Fruit fly (Drosophila melanogaster) whole organism, pupa: ENCODE measurements around the gene CG2993.

Experiments
- CG10348 ChIP-seq: fragments of 200-800 bp; sonication (Bioruptor generic); IDR thresholded peaks from 2 replicates; pipeline ENCODE4 v1.3.6; 2022; ENCODE audit warnings: missing biosample characterization, missing genetic modification characterization
- CG12605 ChIP-seq: fragments of 200-800 bp; sonication (Bioruptor generic); IDR thresholded peaks from 2 replicates; pipeline ENCODE4 v1.3.6; 2022; ENCODE audit warnings: missing biosample characterization, missing genetic modification characterization
- CG13204 ChIP-seq: fragments of 200-800 bp; sonication (Bioruptor generic); optimal IDR thresholded peaks from 2 replicates; lab custom pipeline; 2018; ENCODE audit warnings: missing biosample characterization, mild to moderate bottlenecking, missing genetic modification characterization, moderate library complexity
- CG14655 ChIP-seq: fragments of 200-800 bp; sonication (Bioruptor generic); optimal IDR thresholded peaks from 3 replicates; lab custom pipeline; 2017; ENCODE audit warnings: mild to moderate bottlenecking, missing biosample characterization, missing genetic modification reagents, missing genetic modification characterization
- CG15710 ChIP-seq: fragments of 200-800 bp; sonication (Bioruptor generic); optimal IDR thresholded peaks from 2 replicates; lab custom pipeline; 2018; ENCODE audit warnings: missing biosample characterization, mild to moderate bottlenecking, missing genetic modification characterization, moderate library complexity
- CG17806 ChIP-seq: fragments of 200-800 bp; sonication (Bioruptor generic); optimal IDR thresholded peaks from 2 replicates; lab custom pipeline; 2018; ENCODE audit warnings: missing biosample characterization, mild to moderate bottlenecking, missing genetic modification characterization, moderate library complexity
- CG32121 ChIP-seq: fragments of 200-800 bp; sonication (Bioruptor generic); IDR thresholded peaks from 2 replicates; pipeline ENCODE4 v1.3.6; 2022; ENCODE audit warnings: missing biosample characterization, missing genetic modification characterization
- CG34367 ChIP-seq: fragments of 200-800 bp; sonication (Bioruptor generic); optimal IDR thresholded peaks from 2 replicates; lab custom pipeline; 2018; ENCODE audit warnings: missing biosample characterization, mild to moderate bottlenecking, missing genetic modification characterization
- CG4496 ChIP-seq: fragments of 200-800 bp; sonication (Bioruptor generic); IDR thresholded peaks from 3 replicates; pipeline ENCODE4 v1.3.6; 2022; ENCODE audit warnings: missing biosample characterization, missing genetic modification characterization
- CG8159 ChIP-seq: fragments of 200-800 bp; sonication (Bioruptor generic); optimal IDR thresholded peaks from 3 replicates; lab custom pipeline; 2018; ENCODE audit warnings: missing biosample characterization, mild to moderate bottlenecking, missing genetic modification characterization, moderate library complexity
- CG8301 ChIP-seq: fragments of 200-800 bp; sonication (Bioruptor generic); optimal IDR thresholded peaks from 2 replicates; lab custom pipeline; 2018; ENCODE audit warnings: missing biosample characterization, mild to moderate bottlenecking, missing genetic modification characterization
- CG9948 ChIP-seq: fragments of 200-800 bp; sonication (Bioruptor generic); optimal IDR thresholded peaks from 2 replicates; lab custom pipeline; 2018; ENCODE audit warnings: missing biosample characterization, mild to moderate bottlenecking, missing genetic modification characterization, moderate library complexity
- D1 ChIP-seq: fragments of 200-800 bp; sonication (Bioruptor generic); optimal IDR thresholded peaks from 2 replicates; lab custom pipeline; 2018; ENCODE audit warnings: missing biosample characterization, mild to moderate bottlenecking, missing genetic modification characterization, moderate library complexity
- EcR ChIP-seq: fragments of 200-800 bp; sonication (Bioruptor generic); optimal IDR thresholded peaks from 3 replicates; lab custom pipeline; 2019; ENCODE audit warnings: missing biosample characterization, missing genetic modification characterization, mild to moderate bottlenecking, moderate library complexity, missing genetic modification reagents
- Ets98B ChIP-seq: fragments of 200-800 bp; sonication (Bioruptor generic); IDR thresholded peaks from 2 replicates; pipeline ENCODE4 v1.3.6; 2022; ENCODE audit warnings: missing biosample characterization, missing genetic modification characterization
- Pif1A ChIP-seq: fragments of 200-800 bp; sonication (Bioruptor generic); optimal IDR thresholded peaks from 3 replicates; lab custom pipeline; 2016; ENCODE audit warnings: missing biosample characterization, missing genetic modification characterization
- Pif1B ChIP-seq: fragments of 200-800 bp; sonication (Bioruptor generic); optimal IDR thresholded peaks from 3 replicates; lab custom pipeline; 2016; ENCODE audit warnings: missing biosample characterization, missing genetic modification characterization
- Snoo ChIP-seq: fragments of 200-800 bp; sonication (Bioruptor generic); optimal IDR thresholded peaks from 3 replicates; lab custom pipeline; 2017; ENCODE audit warnings: missing biosample characterization, mild to moderate bottlenecking, missing genetic modification characterization, inconsistent platforms
- fd96Ca ChIP-seq: fragments of 200-800 bp; sonication (Bioruptor generic); IDR thresholded peaks from 3 replicates; pipeline ENCODE4 v1.3.6; 2022; ENCODE audit warnings: missing biosample characterization, missing genetic modification characterization
- gl ChIP-seq: fragments of 200-800 bp; sonication (Bioruptor generic); optimal IDR thresholded peaks from 2 replicates; lab custom pipeline; 2018; ENCODE audit warnings: missing biosample characterization, mild to moderate bottlenecking, missing genetic modification characterization
- rn ChIP-seq: fragments of 200-800 bp; sonication (Bioruptor generic); IDR thresholded peaks from 2 replicates; pipeline ENCODE4 v1.3.6; 2022; ENCODE audit warnings: missing biosample characterization, missing genetic modification characterization

CG2993 gene

DNA sequence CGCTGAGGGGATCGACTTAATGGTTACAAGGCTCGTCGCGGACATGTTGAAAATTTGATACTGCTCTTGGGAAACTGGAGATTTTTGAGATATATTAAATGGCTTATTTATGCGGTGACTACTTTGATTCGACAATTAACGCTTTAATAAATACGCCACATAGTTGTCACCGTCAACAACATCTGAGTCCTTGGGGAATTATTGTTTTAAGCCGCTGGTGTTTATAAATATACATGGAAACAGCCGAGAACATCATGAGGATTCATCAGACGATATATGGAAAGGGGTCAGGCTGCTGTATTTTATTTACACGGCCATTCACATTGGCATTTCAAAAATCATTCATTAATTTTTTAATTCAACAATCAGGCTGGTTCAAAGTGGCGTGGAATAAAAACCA is 38.2 kb downstream of the CG2993 start, which contains the start of gene CG11286:
Gene CG11286, minus strand, starts transcription at position 101 of the 400 bp plus-strand sequence.
- no peak for TF ChIP-seq Ets98B
- TF ChIP-seq CG13204 (GFP tag; lab: Kevin White, UChicago), result no peak
- no peak for TF ChIP-seq CG8301
- TF ChIP-seq CG10348 (GFP tag; lab: Robert Waterston, UW), result no peak
- no peak for TF ChIP-seq Snoo (tag; lab: Kevin White, UChicago)
- no peak for TF ChIP-seq CG14655 (GFP tag; lab: Kevin White, UChicago)
- no peak for TF ChIP-seq fd96Ca (GFP tag; lab: Robert Waterston, UW)
- TF ChIP-seq CG12605 (GFP tag; lab: Robert Waterston, UW), result no peak
- no peak for TF ChIP-seq gl (tag; lab: Kevin White, UChicago)
- no peak for TF ChIP-seq Pif1A (GFP tag; lab: Kevin White, UChicago)
- TF ChIP-seq CG17806 (tag; lab: Kevin White, UChicago), result no peak
- no peak for TF ChIP-seq D1 (tag; lab: Kevin White, UChicago)
- TF ChIP-seq EcR (GFP tag; lab: Kevin White, UChicago), result no peak
- TF ChIP-seq rn (GFP tag; lab: Robert Waterston, UW), result no peak
- TF ChIP-seq CG4496 (GFP tag; lab: Robert Waterston, UW), result no peak
- TF ChIP-seq CG34367 (tag; lab: Kevin White, UChicago), result no peak
- no peak for TF ChIP-seq CG15710 (tag; lab: Kevin White, UChicago)

DNA sequence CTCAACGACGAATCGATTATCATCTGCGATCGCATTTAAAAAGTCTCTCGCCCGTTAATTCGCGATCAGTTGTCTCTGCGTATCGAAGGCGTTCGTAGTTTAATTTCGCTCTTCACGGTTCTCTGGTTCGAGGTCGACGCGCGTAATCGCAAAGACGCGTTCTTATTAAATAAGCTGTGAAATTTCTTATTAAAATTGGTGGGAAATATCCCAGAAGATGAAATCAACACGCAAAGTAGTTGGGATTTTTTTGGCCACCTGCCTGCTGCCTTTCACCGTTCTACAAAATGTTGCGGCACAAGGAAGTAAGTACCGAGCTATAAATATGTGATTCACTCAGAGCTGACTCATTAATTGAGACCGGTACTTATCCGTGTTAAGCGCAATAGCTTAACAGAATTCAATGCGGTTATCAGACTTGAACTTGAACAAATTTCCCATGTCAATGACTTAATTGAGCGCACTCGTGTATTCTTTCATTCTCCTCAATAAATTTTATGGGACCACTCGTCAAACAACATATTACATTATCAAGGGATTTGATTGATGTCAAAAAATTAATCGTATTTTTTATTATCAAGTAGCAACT is 48.8 kb downstream of the CG2993 start:
- TF ChIP-seq Snoo (tag; lab: Kevin White, UChicago), result no peak
- TF ChIP-seq CG4496 (GFP tag; lab: Robert Waterston, UW), result 0 out of 3 replicates have a peak, but pooled peaks have one; percentile 29
- TF ChIP-seq CG12605 (GFP tag; lab: Robert Waterston, UW), result no peak
- no peak for TF ChIP-seq CG32121 (GFP tag; lab: Robert Waterston, UW)
- TF ChIP-seq CG9948, result no peak

DNA sequence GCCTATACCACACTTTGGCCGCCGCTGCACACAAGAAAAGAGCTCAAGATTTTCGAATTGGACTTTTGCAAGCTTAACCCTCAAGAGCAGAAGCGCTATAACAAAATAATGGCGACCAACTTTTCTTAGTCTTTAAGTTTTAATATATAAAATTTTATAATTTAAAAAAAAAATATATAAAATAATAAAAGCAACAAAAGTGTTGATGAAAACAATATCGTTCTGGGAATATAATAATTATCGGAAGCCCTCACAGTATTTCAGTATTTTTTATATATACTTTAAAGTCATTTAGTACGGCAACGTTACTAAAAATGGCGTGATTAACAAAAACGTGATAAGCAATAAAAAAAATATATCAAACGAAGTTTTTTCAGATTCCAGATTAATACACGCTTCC is 50.3 kb downstream of the CG2993 start, which contains the start of gene Sp7:
Gene Sp7, plus strand, starts transcription at position 301 of the 400 bp plus-strand sequence.
- no peak for TF ChIP-seq EcR (GFP tag; lab: Kevin White, UChicago)
- no peak for TF ChIP-seq CG8159 (tag; lab: Kevin White, UChicago)
- no peak for TF ChIP-seq CG4496 (GFP tag; lab: Robert Waterston, UW)
- TF ChIP-seq Pif1B (GFP tag; lab: Kevin White, UChicago), result no peak
- no peak for TF ChIP-seq CG8301
- TF ChIP-seq D1 (tag; lab: Kevin White, UChicago), result no peak
- no peak for TF ChIP-seq Snoo (tag; lab: Kevin White, UChicago)
- no peak for TF ChIP-seq CG15710 (tag; lab: Kevin White, UChicago)
- no peak for TF ChIP-seq CG32121 (GFP tag; lab: Robert Waterston, UW)
- no peak for TF ChIP-seq CG12605 (GFP tag; lab: Robert Waterston, UW)
- no peak for TF ChIP-seq CG14655 (GFP tag; lab: Kevin White, UChicago)
- TF ChIP-seq rn (GFP tag; lab: Robert Waterston, UW), result no peak
- no peak for TF ChIP-seq CG10348 (GFP tag; lab: Robert Waterston, UW)
- no peak for TF ChIP-seq Ets98B
- TF ChIP-seq Pif1A (GFP tag; lab: Kevin White, UChicago), result no peak
- TF ChIP-seq CG34367 (tag; lab: Kevin White, UChicago), result no peak

DNA sequence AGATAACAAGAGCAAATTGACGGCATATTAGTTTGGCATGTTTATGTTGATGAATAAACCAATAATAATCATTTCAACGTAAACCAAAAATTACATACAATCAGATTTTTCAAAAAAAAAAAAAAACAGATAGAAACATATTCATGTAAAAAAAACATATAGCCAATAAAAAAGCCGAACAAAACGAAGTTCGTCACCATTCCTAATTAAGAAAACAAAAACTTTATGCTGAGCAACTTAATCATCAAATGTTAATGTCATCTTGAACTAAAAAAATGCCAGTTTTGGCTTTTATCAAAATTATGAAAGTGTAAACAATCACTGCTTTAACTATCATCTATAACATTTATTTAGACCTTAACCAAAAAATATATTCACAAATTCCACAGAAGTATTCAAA is 52.0 kb downstream of the CG2993 start, which contains the start of gene CG10919:
Gene CG10919, plus strand, starts transcription at position 301 of the 400 bp plus-strand sequence.
- no peak for TF ChIP-seq CG9948
- no peak for TF ChIP-seq CG4496 (GFP tag; lab: Robert Waterston, UW)
- TF ChIP-seq CG12605 (GFP tag; lab: Robert Waterston, UW), result no peak
- no peak for TF ChIP-seq gl (tag; lab: Kevin White, UChicago)
- TF ChIP-seq CG10348 (GFP tag; lab: Robert Waterston, UW), result no peak
- TF ChIP-seq Snoo (tag; lab: Kevin White, UChicago), result no peak
- no peak for TF ChIP-seq Pif1B (GFP tag; lab: Kevin White, UChicago)
- TF ChIP-seq D1 (tag; lab: Kevin White, UChicago), result no peak
- TF ChIP-seq CG8159 (tag; lab: Kevin White, UChicago), result no peak
- TF ChIP-seq Ets98B, result no peak
- TF ChIP-seq fd96Ca (GFP tag; lab: Robert Waterston, UW), result no peak
- no peak for TF ChIP-seq Pif1A (GFP tag; lab: Kevin White, UChicago)
- no peak for TF ChIP-seq EcR (GFP tag; lab: Kevin White, UChicago)
